Worm (Caenorhabditis elegans) whole organism, young adult: ENCODE results near the gene Y43F8B.1.

Experiments
- D2030.7 ChIP-seq: fragments of 200-800 bp; sonication (Bioruptor generic); IDR thresholded peaks from 2 replicates; pipeline ENCODE4 v1.3.6; 2022; ENCODE audit warnings: missing genetic modification reagents, missing genetic modification characterization, missing compliant biosample characterization
- F23B12.7 ChIP-seq: sonication (generic microtip); optimal IDR thresholded peaks from 2 replicates; lab custom pipeline; 2017; ENCODE audit warnings: missing genetic modification characterization, mild to moderate bottlenecking, missing compliant biosample characterization, antibody characterized with exemption, moderate library complexity; ENCODE audit not compliant: insufficient read depth
- F33H1.4 ChIP-seq: fragments of 200-800 bp; sonication (Bioruptor generic); IDR thresholded peaks from 2 replicates; pipeline ENCODE4 v1.3.6; 2022; ENCODE audit warnings: missing genetic modification reagents, missing genetic modification characterization, missing compliant biosample characterization
- F37B4.10 ChIP-seq: fragments of 200-800 bp; sonication (Bioruptor generic); IDR thresholded peaks from 2 replicates; pipeline ENCODE4 v1.3.6; 2022; ENCODE audit warnings: missing genetic modification characterization, missing compliant biosample characterization
- K12H6.12 ChIP-seq: fragments of 200-800 bp; sonication (Bioruptor generic); optimal IDR thresholded peaks from 2 replicates; lab custom pipeline; 2018; ENCODE audit warnings: mild to moderate bottlenecking, missing genetic modification characterization, missing compliant biosample characterization
- T26A5.8 ChIP-seq: sonication (generic microtip); optimal IDR thresholded peaks from 2 replicates; lab custom pipeline; 2016; ENCODE audit warnings: missing genetic modification characterization, missing compliant biosample characterization
- Y53G8AR.9 ChIP-seq: fragments of 200-800 bp; sonication (Bioruptor generic); conservative IDR thresholded peaks from 2 replicates; pipeline ENCODE4 v1.3.6; 2022; ENCODE audit warnings: missing genetic modification reagents, missing genetic modification characterization, missing compliant biosample characterization
- ama-1 ChIP-seq, 3 experiments: fragments of 150-350 bp in 1 of 3; sonication (generic microtip) in 2 of 3; optimal IDR thresholded peaks; 2 replicates each; lab custom pipeline; 2014 to 2018; ENCODE audit warnings: missing biosample characterization in 2 of 3, missing genetic modification characterization in 2 of 3, missing genetic modification reagents in 2 of 3
- aptf-3 ChIP-seq: fragments of 200-800 bp; sonication (Bioruptor generic); IDR thresholded peaks from 2 replicates; pipeline ENCODE4 v1.3.6; 2022; ENCODE audit warnings: missing genetic modification characterization, missing compliant biosample characterization
- attf-3 ChIP-seq: fragments of 200-800 bp; sonication (Bioruptor generic); conservative IDR thresholded peaks from 2 replicates; pipeline ENCODE4 v1.3.6; 2022; ENCODE audit warnings: missing genetic modification reagents, missing genetic modification characterization, missing compliant biosample characterization
- attf-5 ChIP-seq: fragments of 200-800 bp; sonication (Bioruptor generic); optimal IDR thresholded peaks from 2 replicates; lab custom pipeline; 2018; ENCODE audit warnings: mild to moderate bottlenecking, missing genetic modification characterization, missing compliant biosample characterization
- attf-6 ChIP-seq: fragments of 200-800 bp; sonication (Bioruptor generic); IDR thresholded peaks from 2 replicates; pipeline ENCODE4 v1.3.6; 2022; ENCODE audit warnings: missing genetic modification reagents, missing genetic modification characterization, missing compliant biosample characterization
- bed-1 ChIP-seq: fragments of 200-800 bp; sonication (Bioruptor generic); IDR thresholded peaks from 2 replicates; pipeline ENCODE4 v1.3.6; 2022; ENCODE audit warnings: missing genetic modification reagents, missing genetic modification characterization, missing compliant biosample characterization
- bed-2 ChIP-seq: fragments of 200-800 bp; sonication (Bioruptor generic); IDR thresholded peaks from 2 replicates; pipeline ENCODE4 v1.3.6; 2022; ENCODE audit warnings: missing genetic modification reagents, missing genetic modification characterization, missing compliant biosample characterization
- chd-7 ChIP-seq: sonication (generic microtip); optimal IDR thresholded peaks from 2 replicates; lab custom pipeline; 2016; ENCODE audit warnings: mild to moderate bottlenecking, missing genetic modification characterization, moderate library complexity, missing compliant biosample characterization
- dox-1 ChIP-seq: fragments of 200-800 bp; sonication (Bioruptor generic); IDR thresholded peaks from 2 replicates; pipeline ENCODE4 v1.3.6; 2022; ENCODE audit warnings: missing genetic modification reagents, missing genetic modification characterization, missing compliant biosample characterization
- egrh-3 ChIP-seq: fragments of 200-800 bp; sonication (Bioruptor generic); IDR thresholded peaks from 2 replicates; pipeline ENCODE4 v1.3.6; 2022; ENCODE audit warnings: missing genetic modification reagents, missing genetic modification characterization, missing compliant biosample characterization
- him-1 ChIP-seq: sonication (generic microtip); optimal IDR thresholded peaks from 2 replicates; lab custom pipeline; 2016; ENCODE audit warnings: missing genotype, missing genetic modification reagents, missing genetic modification characterization, missing compliant biosample characterization
- hsf-1 ChIP-seq: fragments of 200-800 bp; sonication (Bioruptor generic); IDR thresholded peaks from 2 replicates; pipeline ENCODE4 v1.3.6; 2022; ENCODE audit warnings: missing genetic modification reagents, missing genetic modification characterization, missing compliant biosample characterization
- lag-1 ChIP-seq: fragments of 200-800 bp; sonication (Bioruptor generic); IDR thresholded peaks from 2 replicates; pipeline ENCODE4 v1.3.6; 2022; ENCODE audit warnings: missing genetic modification reagents, missing genetic modification characterization, missing compliant biosample characterization
- let-607 ChIP-seq, 2 experiments: fragments of 200-800 bp in 1 of 2; sonication (Bioruptor generic) in 1 of 2; sonication (generic microtip) in 1 of 2; optimal IDR thresholded peaks; 2 replicates each; lab custom pipeline; 2016 to 2018; ENCODE audit warnings: mild to moderate bottlenecking in 2 of 2, missing compliant biosample characterization in 2 of 2, missing genetic modification characterization in 2 of 2, moderate library complexity in 2 of 2, missing genotype in 1 of 2
- lin-26 ChIP-seq: fragments of 200-800 bp; sonication (Bioruptor generic); IDR thresholded peaks from 2 replicates; pipeline ENCODE4 v1.3.6; 2022; ENCODE audit warnings: missing genetic modification reagents, missing genetic modification characterization, missing compliant biosample characterization
- lin-35 ChIP-seq, 3 experiments: fragments of 150-350 bp in 2 of 3; sonication (generic microtip) in 1 of 3; optimal IDR thresholded peaks; 2 replicates each; lab custom pipeline; 2014 to 2018; ENCODE audit warnings: missing biosample characterization in 3 of 3, missing genetic modification characterization in 3 of 3, missing genetic modification reagents in 3 of 3
- lin-54 ChIP-seq: fragments of 200-800 bp; sonication (Bioruptor generic); optimal IDR thresholded peaks from 2 replicates; lab custom pipeline; 2018; ENCODE audit warnings: mild to moderate bottlenecking, missing genetic modification characterization, missing compliant biosample characterization
- lsl-1 ChIP-seq: fragments of 200-800 bp; sonication (Bioruptor generic); optimal IDR thresholded peaks from 2 replicates; lab custom pipeline; 2018; ENCODE audit warnings: mild to moderate bottlenecking, missing genetic modification characterization, moderate library complexity, missing compliant biosample characterization
- madf-3 ChIP-seq: fragments of 200-800 bp; sonication (Bioruptor generic); IDR thresholded peaks from 2 replicates; pipeline ENCODE4 v1.3.6; 2022; ENCODE audit warnings: missing genetic modification reagents, missing genetic modification characterization, missing compliant biosample characterization
- madf-6 ChIP-seq: fragments of 200-800 bp; sonication (Bioruptor generic); IDR thresholded peaks from 2 replicates; pipeline ENCODE4 v1.3.6; 2022; ENCODE audit warnings: missing genetic modification reagents, missing genetic modification characterization, missing compliant biosample characterization
- pbrm-1 ChIP-seq: fragments of 200-800 bp; sonication (Bioruptor generic); IDR thresholded peaks from 2 replicates; pipeline ENCODE4 v1.3.6; 2022; ENCODE audit warnings: missing genetic modification reagents, missing genetic modification characterization, missing compliant biosample characterization
- repo-1 ChIP-seq: sonication (generic microtip); optimal IDR thresholded peaks from 2 replicates; lab custom pipeline; 2017; ENCODE audit warnings: mild to moderate bottlenecking, missing genetic modification characterization, missing compliant biosample characterization
- tlf-1 ChIP-seq: fragments of 200-800 bp; sonication (Bioruptor generic); optimal IDR thresholded peaks from 2 replicates; lab custom pipeline; 2018; ENCODE audit warnings: mild to moderate bottlenecking, missing genetic modification characterization, missing compliant biosample characterization
- unc-62 ChIP-seq: fragments of 150-350 bp; optimal IDR thresholded peaks from 2 replicates; lab custom pipeline; 2014; ENCODE audit warnings: missing biosample characterization, missing genetic modification reagents, missing genetic modification characterization
- zim-3 ChIP-seq: sonication (generic microtip); optimal IDR thresholded peaks from 2 replicates; lab custom pipeline; 2017; ENCODE audit warnings: mild to moderate bottlenecking, missing genetic modification characterization, moderate library complexity, missing compliant biosample characterization
- ztf-25 ChIP-seq: fragments of 200-800 bp; sonication (Bioruptor generic); IDR thresholded peaks from 2 replicates; pipeline ENCODE4 v1.3.6; 2022; ENCODE audit warnings: missing genetic modification reagents, missing genetic modification characterization, missing compliant biosample characterization
- ztf-26 ChIP-seq: sonication (generic microtip); optimal IDR thresholded peaks from 2 replicates; lab custom pipeline; 2017; ENCODE audit warnings: missing genetic modification characterization, missing compliant biosample characterization

Gene Y43F8B.1

ce11 chrV:19521351-19522278, 24.4 kb downstream of the Y43F8B.1 start (continued):
- peak; percentile 63; the same call in 1 of the 2 replicates for TF ChIP-seq lin-26 (GFP tag; lab: Robert Waterston, UW)
- no peak; the same call in 1 of the 2 replicates for TF ChIP-seq pbrm-1 (GFP tag; lab: Robert Waterston, UW)
- no peak for TF ChIP-seq F37B4.10
- TF ChIP-seq F33H1.4 (GFP tag; lab: Robert Waterston, UW) = no peak; the same call in 1 of the 2 replicates
- TF ChIP-seq him-1 (tag; lab: Kevin White, UChicago) = no peak
- TF ChIP-seq egrh-3 (GFP tag; lab: Robert Waterston, UW) = no peak

- TF ChIP-seq lin-35 (GFP tag; optimal IDR thresholded peaks at IDR 0.05; lab: Kevin White, UChicago) (peak in 1 of 3 experiments; percentile 5), Y53G8AR.9 (GFP tag; lab: Robert Waterston, UW) (0 out of 2 replicates have a peak, but pooled peaks have one; percentile 12), ama-1 (optimal IDR thresholded peaks at IDR 0.05; lab: Kevin White, UChicago) (peak; percentile 73), ama-1 (GFP tag; optimal IDR thresholded peaks at IDR 0.05; lab: Kevin White, UChicago) (no peak), T26A5.8 (no peak)
These were observed 25.2 kb downstream of the Y43F8B.1 start for ce11 chrV:19520597-19521322.

ce11 chrV:19520130-19520529, 25.9 kb downstream of the Y43F8B.1 start:
- TF ChIP-seq dox-1 (peak; percentile 40), zim-3 (tag; lab: Kevin White, UChicago) (peak; percentile 76), let-607 (tag; optimal IDR thresholded peaks at IDR 0.05; lab: Kevin White, UChicago) (peak in 1 of 2 experiments; percentile 19), K12H6.12 (tag; lab: Kevin White, UChicago) (no peak), lsl-1 (GFP tag; lab: Kevin White, UChicago) (no peak), bed-2 (GFP tag; lab: Robert Waterston, UW) (no peak), Y53G8AR.9 (GFP tag; lab: Robert Waterston, UW) (0 out of 2 replicates have a peak, but pooled peaks have one; percentile 9), aptf-3 (GFP tag; lab: Robert Waterston, UW) (0 out of 2 replicates have a peak, but pooled peaks have one; percentile 46), ztf-26 (tag; lab: Kevin White, UChicago) (peak; percentile 45), attf-5 (GFP tag; lab: Kevin White, UChicago) (no peak), madf-3 (GFP tag; lab: Robert Waterston, UW) (0 out of 2 replicates have a peak, but pooled peaks have one; percentile 62), chd-7 (tag; lab: Kevin White, UChicago) (peak; percentile 65), ama-1 (optimal IDR thresholded peaks at IDR 0.05; lab: Kevin White, UChicago) (peak; percentile 77), ama-1 (GFP tag; optimal IDR thresholded peaks at IDR 0.05; lab: Kevin White, UChicago) (no peak), ztf-25 (0 out of 2 replicates have a peak, but pooled peaks have one; percentile 51), madf-6 (GFP tag; lab: Robert Waterston, UW) (peak; percentile 56; the same call in 1 of the 2 replicates), repo-1 (tag; lab: Kevin White, UChicago) (peak; percentile 5), attf-3 (GFP tag; lab: Robert Waterston, UW) (no peak), unc-62 (GFP tag; lab: Kevin White, UChicago) (no peak), attf-6 (0 out of 2 replicates have a peak, but pooled peaks have one; percentile 32), D2030.7 (GFP tag; lab: Robert Waterston, UW) (no peak), tlf-1 (GFP tag; lab: Kevin White, UChicago) (no peak), bed-1 (GFP tag; lab: Robert Waterston, UW) (0 out of 2 replicates have a peak, but pooled peaks have one; percentile 55), lin-54 (GFP tag; lab: Kevin White, UChicago) (peak; percentile 4), lag-1 (GFP tag; lab: Robert Waterston, UW) (no peak), F23B12.7 (no peak), hsf-1 (GFP tag; lab: Robert Waterston, UW) (0 out of 2 replicates have a peak, but pooled peaks have one; percentile 11)
